Worm (Caenorhabditis elegans) whole organism, young adult: ENCODE data around the gene nhr-154.

Experiments used
- F10E7.11 ChIP-seq: sonication (generic microtip); optimal IDR thresholded peaks from 2 replicates; lab custom pipeline; 2017; ENCODE audit warnings: mild to moderate bottlenecking, missing genetic modification characterization, moderate library complexity, missing compliant biosample characterization
- ceh-27 ChIP-seq: fragments of 200-800 bp; sonication (Bioruptor generic); optimal IDR thresholded peaks from 2 replicates; lab custom pipeline; 2018; ENCODE audit warnings: mild to moderate bottlenecking, missing genetic modification characterization, moderate library complexity, missing compliant biosample characterization
- ceh-40 ChIP-seq: fragments of 200-800 bp; sonication (Bioruptor generic); IDR thresholded peaks from 2 replicates; pipeline ENCODE4 v1.3.6; 2022; ENCODE audit warnings: missing genetic modification characterization, missing compliant biosample characterization
- dpl-1 ChIP-seq: fragments of 150-350 bp; optimal IDR thresholded peaks from 2 replicates; lab custom pipeline; 2014; ENCODE audit warnings: missing biosample characterization, missing genetic modification reagents, missing genetic modification characterization
- ets-4 ChIP-seq: fragments of 200-800 bp; sonication (Bioruptor generic); optimal IDR thresholded peaks from 2 replicates; lab custom pipeline; 2018; ENCODE audit warnings: mild to moderate bottlenecking, missing genetic modification characterization, missing compliant biosample characterization
- fkh-3 ChIP-seq: sonication (generic microtip); optimal IDR thresholded peaks from 2 replicates; lab custom pipeline; 2016; ENCODE audit warnings: mild to moderate bottlenecking, missing genetic modification characterization, missing compliant biosample characterization
- lin-35 ChIP-seq, 3 experiments: fragments of 150-350 bp in 2 of 3; sonication (generic microtip) in 1 of 3; optimal IDR thresholded peaks; 2 replicates each; lab custom pipeline; 2014 to 2018; ENCODE audit warnings: missing biosample characterization in 3 of 3, missing genetic modification characterization in 3 of 3, missing genetic modification reagents in 3 of 3
- lir-1 ChIP-seq: fragments of 200-800 bp; sonication (Bioruptor generic); conservative IDR thresholded peaks from 2 replicates; pipeline ENCODE4 v1.3.6; 2022; ENCODE audit warnings: missing genetic modification reagents, missing genetic modification characterization, missing compliant biosample characterization
- mel-28 ChIP-seq: sonication (generic microtip); optimal IDR thresholded peaks from 2 replicates; lab custom pipeline; 2016; ENCODE audit warnings: borderline replicate concordance, mild to moderate bottlenecking, missing genetic modification characterization, missing compliant biosample characterization
- pha-4 ChIP-seq: fragments of 150-350 bp; sonication (generic microtip); optimal IDR thresholded peaks from 2 replicates; lab custom pipeline; 2014; ENCODE audit warnings: missing biosample characterization, missing genetic modification reagents, missing genetic modification characterization
- snpc-1.3 ChIP-seq: sonication (generic microtip); optimal IDR thresholded peaks from 2 replicates; lab custom pipeline; 2017; ENCODE audit warnings: missing genetic modification characterization, mild to moderate bottlenecking, missing compliant biosample characterization, antibody characterized with exemption, moderate library complexity, missing genotype, missing genetic modification reagents; ENCODE audit not compliant: insufficient read depth
- unc-62 ChIP-seq: fragments of 150-350 bp; optimal IDR thresholded peaks from 2 replicates; lab custom pipeline; 2014; ENCODE audit warnings: missing biosample characterization, missing genetic modification reagents, missing genetic modification characterization
- ztf-6 ChIP-seq: fragments of 200-800 bp; sonication (Bioruptor generic); IDR thresholded peaks from 2 replicates; pipeline ENCODE4 v1.3.6; 2022; ENCODE audit warnings: missing genetic modification reagents, missing genetic modification characterization, missing compliant biosample characterization

ce11 chrV:12140625-12141024 is 39.5 kb downstream of the nhr-154 start, which contains the start of gene C27A7.3:
- no peak for TF ChIP-seq unc-62 (GFP tag; lab: Kevin White, UChicago)
- TF ChIP-seq ets-4 (GFP tag; lab: Kevin White, UChicago) = no peak
- TF ChIP-seq ceh-27 (GFP tag; lab: Kevin White, UChicago) = no peak
- no peak for TF ChIP-seq fkh-3 (tag; lab: Kevin White, UChicago)
- TF ChIP-seq pha-4 = no peak
- TF ChIP-seq ceh-40 = no peak
- no peak for TF ChIP-seq lir-1 (GFP tag; lab: Robert Waterston, UW)
- TF ChIP-seq mel-28 (tag; lab: Kevin White, UChicago) = no peak
- no peak for TF ChIP-seq dpl-1 (GFP tag; lab: Kevin White, UChicago)
- no peak for TF ChIP-seq ztf-6 (GFP tag; lab: Robert Waterston, UW)
- no peak for TF ChIP-seq snpc-1.3 (tag; lab: Kevin White, UChicago)
- no peak for TF ChIP-seq lin-35 (GFP tag; optimal IDR thresholded peaks at IDR 0.05; lab: Kevin White, UChicago)
- TF ChIP-seq F10E7.11 (tag; lab: Kevin White, UChicago) = no peak
